Fruit fly (Drosophila melanogaster): ENCODE measurements around the gene CG13398.

DNA sequence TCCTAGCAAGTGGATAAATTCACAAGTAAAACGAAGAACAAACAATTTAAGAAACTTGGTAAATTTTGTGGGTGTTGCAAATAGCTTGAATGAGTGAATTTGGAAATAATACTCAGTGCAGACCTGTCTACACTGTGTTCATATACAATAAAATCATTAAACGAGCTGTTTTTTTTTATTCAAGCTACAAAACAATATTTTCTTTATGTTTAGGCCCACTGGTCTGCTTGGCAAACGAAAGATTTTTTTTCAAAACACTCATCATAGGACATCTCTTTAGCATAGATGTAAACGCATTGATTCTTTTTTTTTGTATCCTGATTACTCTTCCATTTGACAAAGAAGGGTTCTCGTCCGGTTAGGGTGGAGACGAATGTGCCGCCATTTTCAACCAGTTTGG is 22.8 kb downstream of the CG13398 start, which contains the start of gene CG42820:
- TF ChIP-seq Myc (optimal IDR thresholded peaks at IDR 0.05): no peak
- TF ChIP-seq psq (optimal IDR thresholded peaks at IDR 0.05): no peak
- TF ChIP-seq Sin3A (optimal IDR thresholded peaks at IDR 0.05): no peak
- TF ChIP-seq insv (optimal IDR thresholded peaks at IDR 0.05): no peak
- TF ChIP-seq h (optimal IDR thresholded peaks at IDR 0.05): no peak
- TF ChIP-seq ttk (optimal IDR thresholded peaks at IDR 0.05): no peak

Measured in Kc167 (cell line).